Worm (Caenorhabditis elegans): Measurements from ENCODE around the gene str-125.

DNA sequence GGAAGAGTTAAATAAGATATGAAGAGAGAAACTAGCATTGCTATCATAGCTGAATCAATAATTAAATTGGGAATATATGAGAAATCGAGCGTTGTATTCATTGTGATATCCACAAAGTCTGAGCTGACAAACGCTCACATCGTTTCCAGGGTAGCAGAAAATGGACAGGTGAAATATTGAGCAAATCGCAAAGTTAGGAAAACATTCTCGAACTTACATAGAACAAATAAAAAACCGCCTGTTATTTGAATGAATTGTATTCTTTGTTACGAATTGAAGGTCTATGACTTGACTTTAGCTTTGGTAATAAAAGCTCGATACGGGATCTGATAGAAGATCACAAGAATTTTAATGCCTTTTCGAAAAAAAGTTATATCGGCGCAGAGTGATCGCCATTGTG lies 40.0 kb downstream of the str-125 start, which contains the start of gene srz-94:
- TF ChIP-seq tbx-2 (tag; optimal IDR thresholded peaks at IDR 0.05) (no peak), fkh-10 (GFP tag; optimal IDR thresholded peaks at IDR 0.05) (no peak), ceh-6 (GFP tag; optimal IDR thresholded peaks at IDR 0.05) (no peak), elt-2 (tag; optimal IDR thresholded peaks at IDR 0.05) (no peak), pqm-1 (tag; optimal IDR thresholded peaks at IDR 0.05) (no peak), ama-1 (optimal IDR thresholded peaks at IDR 0.05) (no peak), pha-4 (tag; optimal IDR thresholded peaks at IDR 0.05) (no peak), sox-4 (tag; optimal IDR thresholded peaks at IDR 0.05) (no peak), dmd-4 (tag; optimal IDR thresholded peaks at IDR 0.05; ENCODE audit: borderline replicate concordance) (no peak), F13H6.1 (tag; optimal IDR thresholded peaks at IDR 0.05) (no peak), unc-55 (GFP tag; optimal IDR thresholded peaks at IDR 0.05) (no peak), pag-3 (tag; optimal IDR thresholded peaks at IDR 0.05; ENCODE audit: borderline replicate concordance) (no peak), nhr-11 (tag; optimal IDR thresholded peaks at IDR 0.05) (no peak), hlh-30 (tag; optimal IDR thresholded peaks at IDR 0.05; ENCODE audit: insufficient read depth) (no peak)

All from whole organism, late embryonic.